Worm (Caenorhabditis elegans) whole organism, young adult: ENCODE measurements around the gene spp-18.

Source experiments
- B0035.1 ChIP-seq: sonication (generic microtip); optimal IDR thresholded peaks from 2 replicates; lab custom pipeline; 2016; ENCODE audit warnings: missing genetic modification characterization, mild to moderate bottlenecking, missing compliant biosample characterization, missing genotype, missing genetic modification reagents
- D2030.7 ChIP-seq: fragments of 200-800 bp; sonication (Bioruptor generic); IDR thresholded peaks from 2 replicates; pipeline ENCODE4 v1.3.6; 2022; ENCODE audit warnings: missing genetic modification reagents, missing genetic modification characterization, missing compliant biosample characterization
- F49E8.2 ChIP-seq: sonication (generic microtip); optimal IDR thresholded peaks from 3 replicates; lab custom pipeline; 2017; ENCODE audit warnings: missing genetic modification characterization, mild to moderate bottlenecking, missing compliant biosample characterization, antibody characterized with exemption, moderate library complexity; ENCODE audit not compliant: insufficient read depth
- F52B5.7 ChIP-seq: sonication (generic microtip); optimal IDR thresholded peaks from 2 replicates; lab custom pipeline; 2016; ENCODE audit warnings: mild to moderate bottlenecking, missing genetic modification characterization, missing compliant biosample characterization
- athp-1 ChIP-seq: sonication (generic microtip); optimal IDR thresholded peaks from 2 replicates; lab custom pipeline; 2017; ENCODE audit warnings: mild to moderate bottlenecking, missing genetic modification characterization, missing compliant biosample characterization
- bed-2 ChIP-seq: fragments of 200-800 bp; sonication (Bioruptor generic); IDR thresholded peaks from 2 replicates; pipeline ENCODE4 v1.3.6; 2022; ENCODE audit warnings: missing genetic modification reagents, missing genetic modification characterization, missing compliant biosample characterization
- chd-7 ChIP-seq: sonication (generic microtip); optimal IDR thresholded peaks from 2 replicates; lab custom pipeline; 2016; ENCODE audit warnings: mild to moderate bottlenecking, missing genetic modification characterization, moderate library complexity, missing compliant biosample characterization
- dpl-1 ChIP-seq: fragments of 150-350 bp; optimal IDR thresholded peaks from 2 replicates; lab custom pipeline; 2014; ENCODE audit warnings: missing biosample characterization, missing genetic modification reagents, missing genetic modification characterization
- madf-8 ChIP-seq: fragments of 200-800 bp; sonication (Bioruptor generic); conservative IDR thresholded peaks from 2 replicates; pipeline ENCODE4 v1.3.6; 2022; ENCODE audit warnings: missing genetic modification reagents, missing genetic modification characterization, missing compliant biosample characterization
- sea-2 ChIP-seq: fragments of 200-800 bp; sonication (Bioruptor generic); IDR thresholded peaks from 2 replicates; pipeline ENCODE4 v1.3.6; 2022; ENCODE audit warnings: missing genetic modification characterization, missing compliant biosample characterization

ce11 chrIV:9614060-9614459, 20.5 kb downstream of the spp-18 start:
- TF ChIP-seq D2030.7 (GFP tag; lab: Robert Waterston, UW) = no peak
- no peak for TF ChIP-seq sea-2 (GFP tag; lab: Robert Waterston, UW)
- TF ChIP-seq madf-8 (GFP tag; lab: Robert Waterston, UW) = no peak
- no peak for TF ChIP-seq F49E8.2
- no peak for TF ChIP-seq B0035.1
- no peak for TF ChIP-seq athp-1 (tag; lab: Kevin White, UChicago)
- no peak for TF ChIP-seq dpl-1
- no peak for TF ChIP-seq F52B5.7 (tag; lab: Kevin White, UChicago)
- no peak for TF ChIP-seq chd-7
- TF ChIP-seq bed-2 (GFP tag; lab: Robert Waterston, UW) = no peak
